Fruit fly (Drosophila melanogaster): ENCODE data around the gene CG10565.

The CG10565 gene

dm6 chr3L:21176935-21177581 lies 40.9 kb upstream of the CG10565 start (continued):
- TF ChIP-seq CG5180 (GFP tag; optimal IDR thresholded peaks at IDR 0.05) (no peak), CG17612 (GFP tag; IDR thresholded peaks at IDR 0.05) (peak; percentile 64; the same call in 1 of the 2 replicates), CG30431 (GFP tag; optimal IDR thresholded peaks at IDR 0.05) (no peak), CG8924 (tag; optimal IDR thresholded peaks at IDR 0.05) (no peak), CG6175 (GFP tag; IDR thresholded peaks at IDR 0.05) (peak; percentile 37; the same call in 1 of the 3 replicates), Scr (GFP tag; IDR thresholded peaks at IDR 0.05; ENCODE audit: partially characterized antibody) (no peak), CG9797 (GFP tag; optimal IDR thresholded peaks at IDR 0.05) (no peak), exex (tag; optimal IDR thresholded peaks at IDR 0.05) (peak; percentile 30), CG13894 (tag; optimal IDR thresholded peaks at IDR 0.05) (peak; percentile 47), CG9215 (GFP tag; IDR thresholded peaks at IDR 0.05) (peak; percentile 72)

dm6 chr3L:21176276-21176934 lies 40.3 kb upstream of the CG10565 start:
- TF ChIP-seq CG34422 (GFP tag; IDR thresholded peaks at IDR 0.05) (peak; percentile 13; the same call in 1 of the 3 replicates), exex (tag; optimal IDR thresholded peaks at IDR 0.05) (peak; percentile 49), CG34376 (GFP tag; optimal IDR thresholded peaks at IDR 0.05) (peak; percentile 21), Trl (optimal IDR thresholded peaks at IDR 0.05) (peak in 1 of 2 experiments; percentile 52), Trl (GFP tag; optimal IDR thresholded peaks at IDR 0.05) (no peak), CG34224 (GFP tag; IDR thresholded peaks at IDR 0.05; ENCODE audit: partially characterized antibody) (0 out of 3 replicates have a peak, but pooled peaks have one; percentile 46), NK7.1 (GFP tag; optimal IDR thresholded peaks at IDR 0.05) (no peak), hbn (GFP tag; IDR thresholded peaks at IDR 0.05; ENCODE audit: partially characterized antibody) (0 out of 2 replicates have a peak, but pooled peaks have one; percentile 15), CG17385 (GFP tag; optimal IDR thresholded peaks at IDR 0.05) (peak; percentile 98), sd (tag; optimal IDR thresholded peaks at IDR 0.05) (no peak), chm (GFP tag; IDR thresholded peaks at IDR 0.05) (peak; percentile 52; the same call in 1 of the 2 replicates), CG7745 (tag; optimal IDR thresholded peaks at IDR 0.05) (no peak), tll (GFP tag; optimal IDR thresholded peaks at IDR 0.05) (no peak), mirr (GFP tag; optimal IDR thresholded peaks at IDR 0.05) (peak; percentile 21), sr (GFP tag; IDR thresholded peaks at IDR 0.05) (no peak), bigmax (GFP tag; optimal IDR thresholded peaks at IDR 0.05) (peak; percentile 82), ftz-f1 (GFP tag; optimal IDR thresholded peaks at IDR 0.05) (peak; percentile 24), cg (GFP tag; optimal IDR thresholded peaks at IDR 0.05) (peak; percentile 48), chinmo (GFP tag; IDR thresholded peaks at IDR 0.05; ENCODE audit: partially characterized antibody) (0 out of 4 replicates have a peak, but pooled peaks have one; percentile 48), sug (tag; optimal IDR thresholded peaks at IDR 0.05) (peak; percentile 45)

dm6 chr3L:21175531-21176271 lies 39.5 kb upstream of the CG10565 start:
- TF ChIP-seq ab (GFP tag; optimal IDR thresholded peaks at IDR 0.05) (no peak), mam (GFP tag; optimal IDR thresholded peaks at IDR 0.05) (no peak), Oaz (GFP tag; IDR thresholded peaks at IDR 0.05) (no peak), nmo (GFP tag; optimal IDR thresholded peaks at IDR 0.05) (peak; percentile 67), zfh2 (GFP tag; optimal IDR thresholded peaks at IDR 0.05) (no peak), jumu (GFP tag; optimal IDR thresholded peaks at IDR 0.05) (peak; percentile 26), Nf-YC (tag; optimal IDR thresholded peaks at IDR 0.05) (peak; percentile 3), pan (optimal IDR thresholded peaks at IDR 0.05) (no peak), pan (GFP tag; optimal IDR thresholded peaks at IDR 0.05 in 1 of 2, IDR thresholded peaks at IDR 0.05 in 1 of 2) (no peak), CG14050 (GFP tag; IDR thresholded peaks at IDR 0.05) (no peak), pho (GFP tag; optimal IDR thresholded peaks at IDR 0.05) (no peak), CG32767 (GFP tag; IDR thresholded peaks at IDR 0.05) (0 out of 2 replicates have a peak, but pooled peaks have one; percentile 45), ERR (GFP tag; optimal IDR thresholded peaks at IDR 0.05) (no peak), CG30431 (GFP tag; optimal IDR thresholded peaks at IDR 0.05) (no peak), CG32532 (GFP tag; IDR thresholded peaks at IDR 0.05) (peak; percentile 43; the same call in 1 of the 2 replicates), hkb (optimal IDR thresholded peaks at IDR 0.05) (peak; percentile 70), hkb (GFP tag; IDR thresholded peaks at IDR 0.05) (no peak), Dref (GFP tag; IDR thresholded peaks at IDR 0.05) (peak; percentile 61; the same call in 1 of the 2 replicates)

Measured in whole organism, embryonic.